Fruit fly (Drosophila melanogaster) whole organism, prepupa: ENCODE measurements around the gene XNP.
A peak's percentile ranks its signal among the peaks of the same experiment; 100 is the strongest.

Source experiments
- Blimp-1 ChIP-seq: fragments of 200-800 bp; sonication (Bioruptor generic); optimal IDR thresholded peaks from 3 replicates; lab custom pipeline; 2017; ENCODE audit warnings: missing biosample characterization, missing genetic modification characterization, mild to moderate bottlenecking, moderate library complexity, missing genetic modification reagents
- CG10631 ChIP-seq: fragments of 200-800 bp; sonication (Bioruptor generic); optimal IDR thresholded peaks from 2 replicates; lab custom pipeline; 2016; ENCODE audit warnings: missing biosample characterization, missing genetic modification characterization
- CG11294 ChIP-seq: fragments of 200-800 bp; sonication (Bioruptor generic); IDR thresholded peaks from 2 replicates; pipeline ENCODE4 v1.3.6; 2022; ENCODE audit warnings: missing biosample characterization, missing genetic modification characterization
- CG11762 ChIP-seq: fragments of 200-800 bp; sonication (Bioruptor generic); optimal IDR thresholded peaks from 3 replicates; lab custom pipeline; 2016; ENCODE audit warnings: missing biosample characterization, missing genetic modification characterization; ENCODE audit not compliant: insufficient read depth
- CG15336 ChIP-seq: fragments of 200-800 bp; sonication (Bioruptor generic); IDR thresholded peaks from 2 replicates; pipeline ENCODE4 v1.3.6; 2022; ENCODE audit warnings: missing biosample characterization, missing genetic modification characterization
- CG16779 ChIP-seq: fragments of 200-800 bp; sonication (Bioruptor generic); optimal IDR thresholded peaks from 3 replicates; lab custom pipeline; 2017; ENCODE audit warnings: missing biosample characterization, mild to moderate bottlenecking, missing genetic modification characterization
- CG3032 ChIP-seq: fragments of 200-800 bp; optimal IDR thresholded peaks from 2 replicates; lab custom pipeline; 2019; ENCODE audit warnings: missing biosample characterization, mild to moderate bottlenecking, missing genetic modification characterization, moderate library complexity
- CG32006 ChIP-seq: fragments of 200-800 bp; sonication (Bioruptor generic); optimal IDR thresholded peaks from 3 replicates; lab custom pipeline; 2017; ENCODE audit warnings: missing biosample characterization, mild to moderate bottlenecking, missing genetic modification characterization
- CG34406 ChIP-seq: fragments of 200-800 bp; sonication (Bioruptor generic); optimal IDR thresholded peaks from 3 replicates; lab custom pipeline; 2016; ENCODE audit warnings: missing biosample characterization, missing genetic modification characterization
- CG3919 ChIP-seq: fragments of 200-800 bp; sonication (Bioruptor generic); optimal IDR thresholded peaks from 3 replicates; lab custom pipeline; 2016; ENCODE audit warnings: missing biosample characterization, missing genetic modification characterization
- CG4318 ChIP-seq: fragments of 200-800 bp; sonication (Bioruptor generic); optimal IDR thresholded peaks from 3 replicates; lab custom pipeline; 2017; ENCODE audit warnings: missing biosample characterization, mild to moderate bottlenecking, missing genetic modification characterization
- CG6163 ChIP-seq: fragments of 200-800 bp; sonication (Bioruptor generic); IDR thresholded peaks from 3 replicates; pipeline ENCODE4 v1.3.6; 2022; ENCODE audit warnings: missing biosample characterization, missing genetic modification characterization
- CG6276 ChIP-seq: fragments of 200-800 bp; sonication (Bioruptor generic); optimal IDR thresholded peaks from 2 replicates; lab custom pipeline; 2017; ENCODE audit warnings: missing biosample characterization, mild to moderate bottlenecking, missing genetic modification characterization
- CG6808 ChIP-seq: fragments of 200-800 bp; sonication (Bioruptor generic); optimal IDR thresholded peaks from 3 replicates; lab custom pipeline; 2017; ENCODE audit warnings: missing biosample characterization, missing genetic modification characterization, mild to moderate bottlenecking, moderate library complexity, missing genetic modification reagents
- CG6854 ChIP-seq: fragments of 200-800 bp; sonication (Bioruptor generic); optimal IDR thresholded peaks from 2 replicates; lab custom pipeline; 2017; ENCODE audit warnings: missing biosample characterization, mild to moderate bottlenecking, missing genetic modification characterization
- CG7368 ChIP-seq: fragments of 200-800 bp; sonication (Bioruptor generic); optimal IDR thresholded peaks from 3 replicates; lab custom pipeline; 2016; ENCODE audit warnings: missing biosample characterization, missing genetic modification characterization
- CG8119 ChIP-seq: fragments of 200-800 bp; sonication (Bioruptor generic); IDR thresholded peaks from 3 replicates; pipeline ENCODE4 v1.3.6; 2022; ENCODE audit warnings: missing biosample characterization, missing genetic modification characterization
- CG8632 ChIP-seq: fragments of 200-800 bp; sonication (Bioruptor generic); optimal IDR thresholded peaks from 3 replicates; lab custom pipeline; 2016; ENCODE audit warnings: missing biosample characterization, missing genetic modification characterization
- Eip75B ChIP-seq: fragments of 200-800 bp; sonication (Bioruptor generic); optimal IDR thresholded peaks from 3 replicates; lab custom pipeline; 2016; ENCODE audit warnings: missing biosample characterization, missing genetic modification characterization
- Ets96B ChIP-seq: fragments of 200-800 bp; optimal IDR thresholded peaks from 2 replicates; lab custom pipeline; 2019; ENCODE audit warnings: missing biosample characterization, mild to moderate bottlenecking, missing genetic modification characterization, moderate library complexity
- Gug ChIP-seq: fragments of 200-800 bp; sonication (Bioruptor generic); IDR thresholded peaks from 2 replicates; pipeline ENCODE4 v1.3.6; 2022; ENCODE audit warnings: missing biosample characterization, missing genetic modification characterization
- Hr38 ChIP-seq: sonication (Bioruptor generic); optimal IDR thresholded peaks from 2 replicates; lab custom pipeline; 2016; ENCODE audit warnings: missing biosample characterization, missing genetic modification characterization
- Hr39 ChIP-seq: fragments of 200-800 bp; sonication (Bioruptor generic); optimal IDR thresholded peaks from 2 replicates; lab custom pipeline; 2016; ENCODE audit warnings: missing biosample characterization, missing genetic modification characterization
- Hr4 ChIP-seq: fragments of 200-800 bp; sonication (Bioruptor generic); optimal IDR thresholded peaks from 3 replicates; lab custom pipeline; 2016; ENCODE audit warnings: missing biosample characterization, missing genetic modification characterization
- Lpt ChIP-seq: fragments of 200-800 bp; sonication (Bioruptor generic); optimal IDR thresholded peaks from 3 replicates; lab custom pipeline; 2016; ENCODE audit warnings: missing biosample characterization, missing genetic modification characterization
- Met ChIP-seq: fragments of 200-800 bp; sonication (Bioruptor generic); optimal IDR thresholded peaks from 3 replicates; lab custom pipeline; 2016; ENCODE audit warnings: missing biosample characterization, missing genetic modification characterization
- OdsH ChIP-seq: fragments of 200-800 bp; sonication (Bioruptor generic); optimal IDR thresholded peaks from 3 replicates; lab custom pipeline; 2016; ENCODE audit warnings: missing biosample characterization, missing genetic modification characterization
- Smox ChIP-seq: fragments of 200-800 bp; sonication (Bioruptor generic); optimal IDR thresholded peaks from 3 replicates; lab custom pipeline; 2016; ENCODE audit warnings: missing biosample characterization, missing genetic modification characterization
- Sox102F ChIP-seq: fragments of 200-800 bp; sonication (Bioruptor generic); optimal IDR thresholded peaks from 2 replicates; lab custom pipeline; 2016; ENCODE audit warnings: missing biosample characterization, mild to moderate bottlenecking, missing genetic modification characterization
- Sox14 ChIP-seq: fragments of 200-800 bp; sonication (Bioruptor generic); optimal IDR thresholded peaks from 3 replicates; lab custom pipeline; 2016; ENCODE audit warnings: missing biosample characterization, missing genetic modification characterization
- achi ChIP-seq: fragments of 200-800 bp; sonication (Bioruptor generic); optimal IDR thresholded peaks from 3 replicates; lab custom pipeline; 2016; ENCODE audit warnings: missing biosample characterization, missing genetic modification characterization
- cyc ChIP-seq: fragments of 200-800 bp; sonication (Bioruptor generic); optimal IDR thresholded peaks from 3 replicates; lab custom pipeline; 2016; ENCODE audit warnings: missing biosample characterization, missing genetic modification characterization
- dac ChIP-seq: fragments of 200-800 bp; sonication (Bioruptor generic); optimal IDR thresholded peaks from 2 replicates; lab custom pipeline; 2017; ENCODE audit warnings: missing biosample characterization, mild to moderate bottlenecking, missing genetic modification characterization
- eg ChIP-seq: fragments of 200-800 bp; sonication (Bioruptor generic); IDR thresholded peaks from 3 replicates; pipeline ENCODE4 v1.3.6; 2022; ENCODE audit warnings: missing biosample characterization, missing genetic modification characterization
- fd59A ChIP-seq: fragments of 200-800 bp; sonication (Bioruptor generic); optimal IDR thresholded peaks from 2 replicates; lab custom pipeline; 2017; ENCODE audit warnings: missing biosample characterization, mild to moderate bottlenecking, missing genetic modification characterization, missing genetic modification reagents
- fd85E ChIP-seq: fragments of 200-800 bp; sonication (Bioruptor generic); optimal IDR thresholded peaks from 3 replicates; lab custom pipeline; 2016; ENCODE audit warnings: missing biosample characterization, missing genetic modification characterization
- fkh ChIP-seq: fragments of 200-800 bp; sonication (Bioruptor generic); optimal IDR thresholded peaks from 3 replicates; lab custom pipeline; 2017; ENCODE audit warnings: missing biosample characterization, mild to moderate bottlenecking, missing genetic modification characterization, moderate library complexity
- net ChIP-seq: fragments of 200-800 bp; sonication (Bioruptor generic); optimal IDR thresholded peaks from 3 replicates; lab custom pipeline; 2016; ENCODE audit warnings: missing biosample characterization, missing genetic modification characterization
- pdm3 ChIP-seq: fragments of 200-800 bp; sonication (Bioruptor generic); optimal IDR thresholded peaks from 3 replicates; lab custom pipeline; 2016; ENCODE audit warnings: missing biosample characterization, missing genetic modification characterization
- spab ChIP-seq: fragments of 200-800 bp; sonication (Bioruptor generic); optimal IDR thresholded peaks from 2 replicates; lab custom pipeline; 2017; ENCODE audit warnings: missing biosample characterization, mild to moderate bottlenecking, missing genetic modification characterization, missing genetic modification reagents
- ss ChIP-seq, 2 experiments: fragments of 200-800 bp; sonication (Bioruptor generic); optimal IDR thresholded peaks; 2 replicates in 1 of 2; 3 replicates in 1 of 2; lab custom pipeline; 2017 to 2018; ENCODE audit warnings: mild to moderate bottlenecking in 2 of 2, missing biosample characterization in 2 of 2, missing genetic modification characterization in 2 of 2, moderate library complexity in 1 of 2
- svp ChIP-seq: fragments of 200-800 bp; sonication (Bioruptor generic); peaks from one replicate; lab custom pipeline; 2016; ENCODE audit warnings: missing biosample characterization, missing genetic modification characterization
- topi ChIP-seq: fragments of 200-800 bp; sonication (Bioruptor generic); optimal IDR thresholded peaks from 3 replicates; lab custom pipeline; 2016; ENCODE audit warnings: missing biosample characterization, missing genetic modification characterization
- vri ChIP-seq: fragments of 200-800 bp; sonication (Bioruptor generic); optimal IDR thresholded peaks from 3 replicates; lab custom pipeline; 2016; ENCODE audit warnings: missing biosample characterization, mild to moderate bottlenecking, missing genetic modification characterization

XNP gene

dm6 chr3R:25519465-25520071 lies 36.9 kb upstream of the XNP start (continued):
- TF ChIP-seq vri (GFP tag; lab: Kevin White, UChicago) (no peak), fd59A (GFP tag; lab: Kevin White, UChicago) (no peak), Sox14 (GFP tag; lab: Kevin White, UChicago) (peak; percentile 6), Met (GFP tag; lab: Kevin White, UChicago) (no peak), CG11294 (no peak), Blimp-1 (GFP tag; lab: Kevin White, UChicago) (no peak), cyc (GFP tag; lab: Kevin White, UChicago) (no peak), Lpt (GFP tag; lab: Kevin White, UChicago) (no peak), CG34406 (no peak), CG16779 (no peak), Eip75B (GFP tag; lab: Kevin White, UChicago) (no peak), ss (GFP tag; optimal IDR thresholded peaks at IDR 0.05; lab: Kevin White, UChicago) (peak in 1 of 2 experiments; percentile 5), CG6854 (GFP tag; lab: Kevin White, UChicago) (no peak), Hr38 (GFP tag; lab: Kevin White, UChicago) (no peak), CG10631 (GFP tag; lab: Kevin White, UChicago) (peak; percentile 24), CG8119 (GFP tag; lab: Robert Waterston, UW) (0 out of 3 replicates have a peak, but pooled peaks have one; percentile 25), OdsH (GFP tag; lab: Kevin White, UChicago) (peak; percentile 3), CG3032 (tag; lab: Kevin White, UChicago) (no peak), dac (GFP tag; lab: Kevin White, UChicago) (no peak), Smox (GFP tag; lab: Kevin White, UChicago) (peak; percentile 2), Sox102F (GFP tag; lab: Kevin White, UChicago) (no peak), Hr4 (GFP tag; lab: Kevin White, UChicago) (peak; percentile 34), CG6808 (peak; percentile 25), CG15336 (GFP tag; lab: Robert Waterston, UW) (no peak), CG7368 (GFP tag; lab: Kevin White, UChicago) (no peak)

- no peak for TF ChIP-seq CG11762 (GFP tag; lab: Kevin White, UChicago)
- TF ChIP-seq Blimp-1 (GFP tag; lab: Kevin White, UChicago), result peak; percentile 75
Measured at dm6 chr3R:25518584-25518983, 36.0 kb upstream of the XNP start.

dm6 chr3R:25518099-25518567 lies 35.5 kb upstream of the XNP start:
- TF ChIP-seq fd85E (no peak), Ets96B (tag; lab: Kevin White, UChicago) (peak; percentile 14), Sox14 (GFP tag; lab: Kevin White, UChicago) (no peak), Hr4 (GFP tag; lab: Kevin White, UChicago) (no peak), CG32006 (GFP tag; lab: Kevin White, UChicago) (no peak), net (GFP tag; lab: Kevin White, UChicago) (peak; percentile 21), CG11762 (GFP tag; lab: Kevin White, UChicago) (no peak), CG3919 (GFP tag; lab: Kevin White, UChicago) (no peak), CG8632 (GFP tag; lab: Kevin White, UChicago) (no peak), CG34406 (no peak), CG6276 (GFP tag; lab: Kevin White, UChicago) (peak; percentile 8), Lpt (GFP tag; lab: Kevin White, UChicago) (no peak), cyc (GFP tag; lab: Kevin White, UChicago) (no peak), topi (GFP tag; lab: Kevin White, UChicago) (peak; percentile 21), Gug (GFP tag; lab: Robert Waterston, UW) (no peak), pdm3 (GFP tag; lab: Kevin White, UChicago) (peak; percentile 3), spab (GFP tag; lab: Kevin White, UChicago) (peak; percentile 37), CG10631 (GFP tag; lab: Kevin White, UChicago) (no peak), Eip75B (GFP tag; lab: Kevin White, UChicago) (no peak), CG6854 (GFP tag; lab: Kevin White, UChicago) (peak; percentile 65), achi (no peak), Hr39 (GFP tag; lab: Kevin White, UChicago) (no peak), Smox (GFP tag; lab: Kevin White, UChicago) (no peak), CG15336 (GFP tag; lab: Robert Waterston, UW) (peak; percentile 45; the same call in 1 of the 2 replicates), fkh (GFP tag; lab: Kevin White, UChicago) (no peak), CG6163 (peak; percentile 65; the same call in 2 of the 3 replicates), eg (no peak), svp (no peak), Hr38 (GFP tag; lab: Kevin White, UChicago) (no peak), CG4318 (GFP tag; lab: Kevin White, UChicago) (no peak), vri (GFP tag; lab: Kevin White, UChicago) (peak; percentile 23), OdsH (GFP tag; lab: Kevin White, UChicago) (no peak), CG16779 (peak; percentile 39), CG6808 (peak; percentile 57)
